Worm (Caenorhabditis elegans): ENCODE results near the gene Y72A10A.1.

ce11 chrX:6157411-6157916 is 19.3 kb upstream of the Y72A10A.1 start:
- TF ChIP-seq cebp-2 (GFP tag; IDR thresholded peaks at IDR 0.05) (no peak), F49E8.2 (tag; optimal IDR thresholded peaks at IDR 0.05; ENCODE audit: insufficient read depth) (no peak), F23B12.7 (tag; optimal IDR thresholded peaks at IDR 0.05; ENCODE audit: insufficient read depth) (no peak), atf-7 (tag; optimal IDR thresholded peaks at IDR 0.05) (no peak), F52B5.7 (tag; optimal IDR thresholded peaks at IDR 0.05) (no peak)
